Worm (Caenorhabditis elegans): ENCODE results near the gene nhr-206.

ce11 chrV:12048445-12048844 is 43.4 kb upstream of the nhr-206 start, which contains the start of gene dars-2:
- TF ChIP-seq him-1 (tag; optimal IDR thresholded peaks at IDR 0.05) (no peak), W03F9.2 (tag; optimal IDR thresholded peaks at IDR 0.05) (no peak), dao-5 (tag; optimal IDR thresholded peaks at IDR 0.05) (no peak)
